Fruit fly (Drosophila melanogaster) whole organism, embryonic: ENCODE data around the gene Nin.

ENCODE experiments used
- CG16779 ChIP-seq: fragments of 200-800 bp; sonication (Bioruptor generic); IDR thresholded peaks from 2 replicates; pipeline ENCODE4 v1.3.6; 2022; ENCODE audit warnings: missing biosample characterization, missing genetic modification characterization
- Xbp1 ChIP-seq: fragments of 200-800 bp; sonication (Bioruptor generic); optimal IDR thresholded peaks from 3 replicates; lab custom pipeline; 2016; ENCODE audit warnings: missing biosample characterization, mild to moderate bottlenecking, missing genetic modification characterization
- dan ChIP-seq: fragments of 200-800 bp; sonication (Bioruptor generic); IDR thresholded peaks from 2 replicates; pipeline ENCODE4 v1.3.6; 2022; ENCODE audit warnings: missing biosample characterization, missing genetic modification characterization
- jumu ChIP-seq: fragments of 200-800 bp; sonication (Bioruptor generic); optimal IDR thresholded peaks from 3 replicates; lab custom pipeline; 2016; ENCODE audit warnings: missing biosample characterization, missing genetic modification characterization

- TF ChIP-seq Xbp1 (GFP tag; lab: Kevin White, UChicago) (no peak), jumu (GFP tag; lab: Kevin White, UChicago) (no peak), dan (GFP tag; lab: Robert Waterston, UW) (no peak), CG16779 (no peak)
Observed at dm6 chr2L:5288721-5289120, 10.4 kb upstream of the Nin start, which contains the start of gene vri.
